Worm (Caenorhabditis elegans): ENCODE results near the gene T09D3.8.

DNA sequence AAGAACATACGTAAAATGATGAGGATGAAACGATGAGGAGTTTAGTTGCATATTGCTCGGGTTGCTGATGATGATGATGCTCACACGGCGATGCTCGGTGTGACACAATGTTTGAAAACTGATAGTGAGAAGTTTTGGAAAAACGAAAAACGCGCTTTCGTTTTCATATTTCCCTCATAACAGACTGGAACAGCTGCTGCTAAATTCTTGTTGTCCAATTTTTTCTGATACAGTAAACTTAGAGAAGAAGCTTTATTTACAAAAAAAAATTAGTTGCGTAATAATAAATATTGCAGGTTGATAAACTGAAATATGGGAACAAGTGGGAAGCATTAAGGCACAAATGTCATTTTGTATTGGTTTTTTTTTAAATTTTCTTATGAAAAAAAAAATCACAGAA, 40.4 kb upstream of the T09D3.8 start, which contains the start of gene ceh-33:
- TF ChIP-seq ceh-13 (GFP tag; optimal IDR thresholded peaks at IDR 0.05) = no peak
- TF ChIP-seq F13C5.2 (tag; optimal IDR thresholded peaks at IDR 0.05) = no peak
- TF ChIP-seq flt-1 (GFP tag; IDR thresholded peaks at IDR 0.05) = no peak
- TF ChIP-seq ets-7 (tag; optimal IDR thresholded peaks at IDR 0.05) = no peak
- no peak for TF ChIP-seq ama-1 (optimal IDR thresholded peaks at IDR 0.05)
- no peak for TF ChIP-seq sea-1 (GFP tag; conservative IDR thresholded peaks at IDR 0.05)
- no peak for TF ChIP-seq aly-1 (tag; optimal IDR thresholded peaks at IDR 0.05)

Measured in whole organism, early embryonic.